Fruit fly (Drosophila melanogaster) whole organism, embryonic: ENCODE measurements around the gene Rab18.
A peak's percentile ranks its signal among the peaks of the same experiment; 100 is the strongest.

Experiments used
- Ada2b ChIP-seq: fragments of 200-800 bp; sonication (Bioruptor generic); IDR thresholded peaks from 2 replicates; pipeline ENCODE4 v1.3.6; 2022; ENCODE audit warnings: missing biosample characterization, missing genetic modification characterization
- Atf3 ChIP-seq: fragments of 200-800 bp; sonication (Bioruptor generic); optimal IDR thresholded peaks from 3 replicates; lab custom pipeline; 2016; ENCODE audit warnings: missing biosample characterization, missing genetic modification characterization
- Atf6 ChIP-seq: fragments of 200-800 bp; sonication (Bioruptor generic); IDR thresholded peaks from 2 replicates; pipeline ENCODE4 v1.3.6; 2022; ENCODE audit warnings: missing biosample characterization, missing genetic modification characterization
- B-H1 ChIP-seq: fragments of 200-800 bp; sonication (Bioruptor generic); IDR thresholded peaks from 3 replicates; pipeline ENCODE4 v1.3.6; 2022; ENCODE audit warnings: missing biosample characterization, missing genetic modification characterization
- CG10543 ChIP-seq: fragments of 200-800 bp; sonication (Bioruptor generic); optimal IDR thresholded peaks from 3 replicates; lab custom pipeline; 2017; ENCODE audit warnings: missing biosample characterization, mild to moderate bottlenecking, missing genetic modification characterization, moderate library complexity
- CG11093 ChIP-seq: fragments of 200-800 bp; sonication (Bioruptor generic); IDR thresholded peaks from 3 replicates; pipeline ENCODE4 v1.3.6; 2022; ENCODE audit warnings: missing biosample characterization, missing genetic modification characterization
- CG11504 ChIP-seq: fragments of 200-800 bp; sonication (Bioruptor generic); optimal IDR thresholded peaks from 3 replicates; lab custom pipeline; 2019; ENCODE audit warnings: missing biosample characterization, mild to moderate bottlenecking, missing genetic modification characterization, moderate library complexity
- CG12155 ChIP-seq: fragments of 200-800 bp; sonication (Bioruptor generic); optimal IDR thresholded peaks from 3 replicates; lab custom pipeline; 2016; ENCODE audit warnings: missing biosample characterization, missing genetic modification characterization
- CG12659 ChIP-seq: fragments of 200-800 bp; sonication (Bioruptor generic); optimal IDR thresholded peaks from 3 replicates; lab custom pipeline; 2017; ENCODE audit warnings: mild to moderate bottlenecking, missing biosample characterization, missing genetic modification reagents, missing genetic modification characterization
- CG15073 ChIP-seq: fragments of 200-800 bp; sonication (Bioruptor generic); optimal IDR thresholded peaks from 2 replicates; lab custom pipeline; 2016; ENCODE audit warnings: missing biosample characterization, missing genetic modification characterization
- CG1529 ChIP-seq: fragments of 200-800 bp; sonication (Bioruptor generic); optimal IDR thresholded peaks from 3 replicates; lab custom pipeline; 2018; ENCODE audit warnings: missing biosample characterization, missing genetic modification characterization
- CG15479 ChIP-seq: fragments of 200-800 bp; sonication (Bioruptor generic); optimal IDR thresholded peaks from 3 replicates; lab custom pipeline; 2019; ENCODE audit warnings: missing biosample characterization, mild to moderate bottlenecking, missing genetic modification characterization, moderate library complexity
- CG16815 ChIP-seq: fragments of 200-800 bp; sonication (Bioruptor generic); optimal IDR thresholded peaks from 3 replicates; lab custom pipeline; 2017; ENCODE audit warnings: missing biosample characterization, mild to moderate bottlenecking, missing genetic modification characterization
- CG2712 ChIP-seq: fragments of 200-800 bp; optimal IDR thresholded peaks from 3 replicates; lab custom pipeline; 2019; ENCODE audit warnings: missing biosample characterization, mild to moderate bottlenecking, missing genetic modification characterization, moderate library complexity
- CG32532 ChIP-seq: fragments of 200-800 bp; sonication (Bioruptor generic); IDR thresholded peaks from 2 replicates; pipeline ENCODE4 v1.3.6; 2022; ENCODE audit warnings: missing biosample characterization, missing genetic modification characterization
- CG4328 ChIP-seq: fragments of 200-800 bp; sonication (Bioruptor generic); optimal IDR thresholded peaks from 3 replicates; lab custom pipeline; 2017; ENCODE audit warnings: missing biosample characterization, missing genetic modification reagents, missing genetic modification characterization
- CG7357 ChIP-seq: fragments of 200-800 bp; sonication (Bioruptor generic); IDR thresholded peaks from 3 replicates; pipeline ENCODE4 v1.3.6; 2022; ENCODE audit warnings: missing biosample characterization, missing genetic modification characterization
- CG8290 ChIP-seq, 3 experiments: fragments of 200-800 bp; sonication (Bioruptor generic); optimal IDR thresholded peaks; 2 replicates each; lab custom pipeline; 2016 to 2019; ENCODE audit warnings: missing biosample characterization in 3 of 3, missing genetic modification characterization in 3 of 3, mild to moderate bottlenecking in 2 of 3, moderate library complexity in 1 of 3
- CG9609 ChIP-seq: fragments of 200-800 bp; sonication (Bioruptor generic); optimal IDR thresholded peaks from 3 replicates; lab custom pipeline; 2016; ENCODE audit warnings: missing biosample characterization, missing genetic modification characterization
- CG9727 ChIP-seq: fragments of 200-800 bp; sonication (Bioruptor generic); optimal IDR thresholded peaks from 3 replicates; lab custom pipeline; 2017; ENCODE audit warnings: missing biosample characterization, mild to moderate bottlenecking, missing genetic modification characterization
- CTCF ChIP-seq: fragments of 200-800 bp; sonication (Bioruptor generic); optimal IDR thresholded peaks from 2 replicates; lab custom pipeline; 2017; ENCODE audit warnings: missing biosample characterization, mild to moderate bottlenecking, missing genetic modification characterization, moderate library complexity
- Camta ChIP-seq: fragments of 200-800 bp; sonication (Bioruptor generic); optimal IDR thresholded peaks from 2 replicates; lab custom pipeline; 2016; ENCODE audit warnings: missing biosample characterization, missing genetic modification characterization
- CrebB ChIP-seq: fragments of 200-800 bp; sonication (Bioruptor generic); optimal IDR thresholded peaks from 3 replicates; lab custom pipeline; 2018; ENCODE audit warnings: missing biosample characterization, mild to moderate bottlenecking, missing genetic modification characterization
- ERR ChIP-seq: fragments of 200-800 bp; sonication (Bioruptor generic); optimal IDR thresholded peaks from 2 replicates; lab custom pipeline; 2016; ENCODE audit warnings: missing biosample characterization, missing genetic modification characterization
- GATAe ChIP-seq: fragments of 200-800 bp; sonication (Bioruptor generic); conservative IDR thresholded peaks from 2 replicates; pipeline ENCODE4 v1.3.6; 2022; ENCODE audit warnings: missing biosample characterization, missing genetic modification characterization
- Gsc ChIP-seq: fragments of 200-800 bp; sonication (Bioruptor generic); IDR thresholded peaks from 2 replicates; pipeline ENCODE4 v1.3.6; 2022; ENCODE audit warnings: missing biosample characterization, missing genetic modification characterization
- MTF-1 ChIP-seq: fragments of 200-800 bp; sonication (Bioruptor generic); optimal IDR thresholded peaks from 2 replicates; lab custom pipeline; 2018; ENCODE audit warnings: missing biosample characterization, mild to moderate bottlenecking, missing genetic modification characterization, borderline replicate concordance
- NK7.1 ChIP-seq: fragments of 200-800 bp; sonication (Bioruptor generic); optimal IDR thresholded peaks from 3 replicates; lab custom pipeline; 2016; ENCODE audit warnings: missing biosample characterization, missing genetic modification characterization
- Oaz ChIP-seq: fragments of 200-800 bp; sonication (Bioruptor generic); IDR thresholded peaks from 2 replicates; pipeline ENCODE4 v1.3.6; 2022; ENCODE audit warnings: missing biosample characterization, missing genetic modification characterization
- Pdp1 ChIP-seq, 2 experiments: fragments of 200-800 bp; sonication (Bioruptor generic); optimal IDR thresholded peaks; 3 replicates each; lab custom pipeline; 2016; ENCODE audit warnings: missing biosample characterization in 2 of 2, missing genetic modification characterization in 2 of 2, mild to moderate bottlenecking in 1 of 2, moderate library complexity in 1 of 2
- Six4 ChIP-seq: fragments of 200-800 bp; sonication (Bioruptor generic); optimal IDR thresholded peaks from 2 replicates; lab custom pipeline; 2016; ENCODE audit warnings: missing biosample characterization, missing genetic modification characterization
- Sox102F ChIP-seq: fragments of 200-800 bp; sonication (Bioruptor generic); optimal IDR thresholded peaks from 2 replicates; lab custom pipeline; 2018; ENCODE audit warnings: missing biosample characterization, mild to moderate bottlenecking, missing genetic modification characterization, moderate library complexity
- Taf1 ChIP-seq: fragments of 200-800 bp; sonication (Bioruptor generic); IDR thresholded peaks from 2 replicates; pipeline ENCODE4 v1.3.6; 2022; ENCODE audit warnings: missing biosample characterization, missing genetic modification characterization
- Vsx1 ChIP-seq: fragments of 200-800 bp; sonication (Bioruptor generic); optimal IDR thresholded peaks from 2 replicates; lab custom pipeline; 2017; ENCODE audit warnings: missing biosample characterization, mild to moderate bottlenecking, missing genetic modification characterization, missing genetic modification reagents
- ab ChIP-seq: fragments of 200-800 bp; sonication (Bioruptor generic); optimal IDR thresholded peaks from 2 replicates; lab custom pipeline; 2016; ENCODE audit warnings: missing biosample characterization, missing genetic modification characterization
- aop ChIP-seq: fragments of 200-800 bp; sonication (Bioruptor generic); IDR thresholded peaks from 2 replicates; pipeline ENCODE4 v1.3.6; 2022; ENCODE audit warnings: missing biosample characterization, missing genetic modification characterization
- ash1 ChIP-seq: fragments of 200-800 bp; sonication (Bioruptor generic); optimal IDR thresholded peaks from 2 replicates; lab custom pipeline; 2018; ENCODE audit warnings: missing biosample characterization, mild to moderate bottlenecking, missing genetic modification characterization
- ato ChIP-seq: fragments of 200-800 bp; sonication (Bioruptor generic); IDR thresholded peaks from 2 replicates; pipeline ENCODE4 v1.3.6; 2022; ENCODE audit warnings: missing biosample characterization, missing genetic modification characterization; ENCODE audit not compliant: partially characterized antibody
- bsh ChIP-seq, 2 experiments: fragments of 200-800 bp; sonication (Bioruptor generic); optimal IDR thresholded peaks; 2 replicates each; lab custom pipeline; 2017 to 2018; ENCODE audit warnings: mild to moderate bottlenecking in 2 of 2, missing biosample characterization in 2 of 2, missing genetic modification characterization in 2 of 2, moderate library complexity in 1 of 2
- caup ChIP-seq: fragments of 200-800 bp; sonication (Bioruptor generic); optimal IDR thresholded peaks from 3 replicates; lab custom pipeline; 2017; ENCODE audit warnings: missing biosample characterization, mild to moderate bottlenecking, missing genetic modification characterization, moderate library complexity; ENCODE audit not compliant: severe bottlenecking
- chif ChIP-seq, 2 experiments: fragments of 200-800 bp; sonication (Bioruptor generic); optimal IDR thresholded peaks; 3 replicates each; lab custom pipeline; 2016; ENCODE audit warnings: missing biosample characterization in 2 of 2, missing genetic modification characterization in 2 of 2
- ems ChIP-seq: fragments of 200-800 bp; sonication (Bioruptor generic); optimal IDR thresholded peaks from 3 replicates; lab custom pipeline; 2016; ENCODE audit warnings: missing biosample characterization, missing genetic modification characterization
- hbn ChIP-seq: fragments of 200-800 bp; sonication (Bioruptor generic); IDR thresholded peaks from 2 replicates; pipeline ENCODE4 v1.3.6; 2022; ENCODE audit warnings: missing biosample characterization, missing genetic modification characterization; ENCODE audit not compliant: partially characterized antibody
- kni ChIP-seq: fragments of 200-800 bp; sonication (Bioruptor generic); optimal IDR thresholded peaks from 3 replicates; lab custom pipeline; 2017; ENCODE audit warnings: mild to moderate bottlenecking, missing biosample characterization, missing genetic modification reagents, missing genetic modification characterization
- lbe ChIP-seq: fragments of 200-800 bp; sonication (Bioruptor generic); optimal IDR thresholded peaks from 2 replicates; lab custom pipeline; 2016; ENCODE audit warnings: missing biosample characterization, mild to moderate bottlenecking, missing genetic modification characterization
- mam ChIP-seq: fragments of 200-800 bp; sonication (Bioruptor generic); optimal IDR thresholded peaks from 3 replicates; lab custom pipeline; 2016; ENCODE audit warnings: missing biosample characterization, missing genetic modification characterization
- nom ChIP-seq: fragments of 200-800 bp; sonication (Bioruptor generic); optimal IDR thresholded peaks from 2 replicates; lab custom pipeline; 2017; ENCODE audit warnings: missing biosample characterization, missing genetic modification characterization, mild to moderate bottlenecking, moderate library complexity, missing genetic modification reagents
- prd ChIP-seq, 3 experiments: fragments of >200 bp in 2 of 3; fragments of 200-800 bp in 1 of 3; sonication (Bioruptor generic) in 1 of 3; optimal IDR thresholded peaks in 2 of 3; IDR thresholded peaks in 1 of 3; 2 replicates in 2 of 3; 3 replicates in 1 of 3; pipeline versions ENCODE4 v1.3.6 to Lab custom; 2017 to 2022; ENCODE audit warnings: missing biosample characterization in 1 of 3, missing genetic modification characterization in 1 of 3
- zfh2 ChIP-seq: fragments of 200-800 bp; sonication (Bioruptor generic); optimal IDR thresholded peaks from 2 replicates; lab custom pipeline; 2016; ENCODE audit warnings: missing biosample characterization, missing genetic modification characterization

Rab18 gene

DNA sequence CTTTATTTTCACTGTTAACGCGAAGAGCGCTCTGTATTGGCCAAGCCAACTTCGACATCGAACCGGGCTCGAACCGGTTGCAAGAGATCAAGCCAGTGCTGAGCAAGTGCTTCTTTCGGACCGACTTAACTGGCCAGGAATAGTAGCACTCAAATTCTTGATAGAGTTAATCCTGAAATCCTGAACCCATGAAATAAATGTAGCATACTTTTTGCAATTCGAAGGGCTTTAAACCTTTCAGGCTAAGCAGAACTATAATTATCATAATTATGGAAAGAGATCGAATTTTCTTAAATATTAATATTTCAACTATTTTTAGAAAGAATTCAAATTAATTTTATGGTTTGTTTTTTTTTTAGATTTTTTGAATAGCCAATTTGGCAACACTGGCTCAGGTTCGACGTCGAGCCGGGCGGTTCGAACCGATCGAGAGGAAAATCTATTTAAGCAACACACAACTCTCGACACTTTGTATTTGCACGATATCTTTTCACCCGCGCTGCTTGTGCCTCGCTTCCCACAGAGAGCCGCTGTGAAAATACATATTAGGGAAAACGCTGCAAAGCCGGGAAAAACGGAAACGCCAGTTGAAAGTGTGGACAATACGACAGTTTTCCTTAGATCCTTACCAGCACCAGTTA lies 26.6 kb upstream of the Rab18 start, which contains the start of gene AdamTS-B (continued):
- TF ChIP-seq CG12659 (GFP tag; lab: Kevin White, UChicago) = peak; percentile 41
- TF ChIP-seq CG9727 = peak; percentile 40
- TF ChIP-seq Camta (GFP tag; lab: Kevin White, UChicago) = no peak
- no peak for TF ChIP-seq ash1 (GFP tag; lab: Kevin White, UChicago)
- no peak for TF ChIP-seq ERR (GFP tag; lab: Kevin White, UChicago)
- TF ChIP-seq Taf1 (GFP tag; lab: Robert Waterston, UW) = no peak; the same call in 1 of the 2 replicates
- no peak for TF ChIP-seq B-H1 (GFP tag; lab: Robert Waterston, UW)
- no peak for TF ChIP-seq ems (GFP tag; lab: Kevin White, UChicago)
- no peak for TF ChIP-seq hbn (GFP tag; lab: Robert Waterston, UW)
- peak; percentile 9 for TF ChIP-seq caup (GFP tag; lab: Kevin White, UChicago)
- TF ChIP-seq CG8290 (GFP tag; optimal IDR thresholded peaks at IDR 0.05; lab: Kevin White, UChicago) = peak; percentile 47
- no peak for TF ChIP-seq CG8290 (tag; optimal IDR thresholded peaks at IDR 0.05; lab: Kevin White, UChicago)
- no peak for TF ChIP-seq MTF-1 (GFP tag; lab: Kevin White, UChicago)
- TF ChIP-seq prd (optimal IDR thresholded peaks at IDR 0.05; lab: Kevin White, UChicago) = no peak
- peak; percentile 41; the same call in 1 of the 3 replicates for TF ChIP-seq prd (GFP tag; IDR thresholded peaks at IDR 0.05; lab: Robert Waterston, UW)
- no peak for TF ChIP-seq ato (GFP tag; lab: Robert Waterston, UW)
- no peak for TF ChIP-seq CG1529 (GFP tag; lab: Kevin White, UChicago)
- peak; percentile 7 for TF ChIP-seq lbe (GFP tag; lab: Kevin White, UChicago)
- peak; percentile 15 for TF ChIP-seq CG12155 (GFP tag; lab: Kevin White, UChicago)
- TF ChIP-seq CTCF (GFP tag; lab: Kevin White, UChicago) = no peak
- no peak for TF ChIP-seq GATAe (GFP tag; lab: Robert Waterston, UW)
- TF ChIP-seq chif (GFP tag; optimal IDR thresholded peaks at IDR 0.05; lab: Kevin White, UChicago) = peak in 1 of 2 experiments; percentile 20
- no peak for TF ChIP-seq Oaz
- TF ChIP-seq mam (GFP tag; lab: Kevin White, UChicago) = no peak
- TF ChIP-seq Atf3 (GFP tag; lab: Kevin White, UChicago) = no peak
- TF ChIP-seq Atf6 (GFP tag; lab: Robert Waterston, UW) = peak; percentile 56; the same call in 1 of the 2 replicates
- TF ChIP-seq CG32532 = peak; percentile 45; the same call in 1 of the 2 replicates
- TF ChIP-seq CG15073 (GFP tag; lab: Kevin White, UChicago) = no peak
- no peak for TF ChIP-seq CG7357 (GFP tag; lab: Robert Waterston, UW)
- no peak for TF ChIP-seq kni (GFP tag; lab: Kevin White, UChicago)
- TF ChIP-seq NK7.1 = no peak
- peak; percentile 47 for TF ChIP-seq nom
- TF ChIP-seq CG4328 = no peak
- peak; percentile 11 to 21 for TF ChIP-seq Pdp1 (GFP tag; optimal IDR thresholded peaks at IDR 0.05; lab: Kevin White, UChicago)
- TF ChIP-seq ab (GFP tag; lab: Kevin White, UChicago) = no peak
- peak; percentile 33 for TF ChIP-seq CG10543
- peak; percentile 42 for TF ChIP-seq CG2712 (tag; lab: Kevin White, UChicago)
- no peak for TF ChIP-seq CG11093
- TF ChIP-seq Six4 (GFP tag; lab: Kevin White, UChicago) = no peak
- no peak for TF ChIP-seq Ada2b
- no peak for TF ChIP-seq aop (GFP tag; lab: Robert Waterston, UW)
- TF ChIP-seq CrebB (tag; lab: Kevin White, UChicago) = no peak
- peak; percentile 22 for TF ChIP-seq CG15479
- TF ChIP-seq Sox102F = peak; percentile 38
- TF ChIP-seq Vsx1 (GFP tag; lab: Kevin White, UChicago) = no peak
- no peak for TF ChIP-seq CG9609 (GFP tag; lab: Kevin White, UChicago)
- TF ChIP-seq CG11504 (tag; lab: Kevin White, UChicago) = peak; percentile 69
- peak; percentile 46 to 47 for TF ChIP-seq bsh (GFP tag; optimal IDR thresholded peaks at IDR 0.05; lab: Kevin White, UChicago)
- TF ChIP-seq Gsc (GFP tag; lab: Robert Waterston, UW) = no peak
- TF ChIP-seq CG16815 (GFP tag; lab: Kevin White, UChicago) = peak; percentile 19
- TF ChIP-seq zfh2 (GFP tag; lab: Kevin White, UChicago) = no peak
